Fruit fly (Drosophila melanogaster) whole organism, embryonic: Measurements from ENCODE around the gene UbcE2M.
A peak's percentile ranks its signal among the peaks of the same experiment; 100 is the strongest.

Experiments used
- Ada2b ChIP-seq: fragments of 200-800 bp; sonication (Bioruptor generic); IDR thresholded peaks from 2 replicates; pipeline ENCODE4 v1.3.6; 2022; ENCODE audit warnings: missing biosample characterization, missing genetic modification characterization
- Bteb2 ChIP-seq: fragments of 200-800 bp; sonication (Bioruptor generic); optimal IDR thresholded peaks from 2 replicates; lab custom pipeline; 2016; ENCODE audit warnings: missing biosample characterization, missing genetic modification characterization
- CG10565 ChIP-seq: fragments of 200-800 bp; sonication (Bioruptor generic); optimal IDR thresholded peaks from 3 replicates; lab custom pipeline; 2016; ENCODE audit warnings: missing biosample characterization, mild to moderate bottlenecking, missing genetic modification characterization
- CG12104 ChIP-seq: fragments of 200-800 bp; sonication (Bioruptor generic); optimal IDR thresholded peaks from 3 replicates; lab custom pipeline; 2016; ENCODE audit warnings: missing biosample characterization, missing genetic modification characterization
- CG1233 ChIP-seq: fragments of 200-800 bp; sonication (Bioruptor generic); optimal IDR thresholded peaks from 4 replicates; lab custom pipeline; 2018; ENCODE audit warnings: missing biosample characterization, mild to moderate bottlenecking, missing genetic modification characterization
- CG15011 ChIP-seq: fragments of 200-800 bp; sonication (Bioruptor generic); optimal IDR thresholded peaks from 3 replicates; lab custom pipeline; 2018; ENCODE audit warnings: missing biosample characterization, mild to moderate bottlenecking, missing genetic modification characterization
- CG1603 ChIP-seq: fragments of 200-800 bp; sonication (Bioruptor generic); optimal IDR thresholded peaks from 2 replicates; lab custom pipeline; 2019; ENCODE audit warnings: missing biosample characterization, mild to moderate bottlenecking, missing genetic modification characterization, moderate library complexity
- CG17568 ChIP-seq: fragments of 200-800 bp; sonication (Bioruptor generic); optimal IDR thresholded peaks from 2 replicates; lab custom pipeline; 2018; ENCODE audit warnings: missing biosample characterization, mild to moderate bottlenecking, missing genetic modification characterization, moderate library complexity
- CG2116 ChIP-seq: fragments of 200-800 bp; sonication (Bioruptor generic); optimal IDR thresholded peaks from 3 replicates; lab custom pipeline; 2018; ENCODE audit warnings: missing biosample characterization, mild to moderate bottlenecking, missing genetic modification characterization
- CG2129 ChIP-seq: fragments of 200-800 bp; sonication (Bioruptor generic); IDR thresholded peaks from 2 replicates; pipeline ENCODE4 v1.3.6; 2022; ENCODE audit warnings: missing biosample characterization, missing genetic modification characterization; ENCODE audit not compliant: partially characterized antibody
- CG2875 ChIP-seq: fragments of 200-800 bp; sonication (Bioruptor generic); optimal IDR thresholded peaks from 2 replicates; lab custom pipeline; 2017; ENCODE audit warnings: missing biosample characterization, mild to moderate bottlenecking, missing genetic modification characterization, missing genetic modification reagents
- CG31441 ChIP-seq: fragments of 200-800 bp; sonication (Bioruptor generic); IDR thresholded peaks from 2 replicates; pipeline ENCODE4 v1.3.6; 2022; ENCODE audit warnings: missing biosample characterization, missing genetic modification characterization
- CG32532 ChIP-seq: fragments of 200-800 bp; sonication (Bioruptor generic); IDR thresholded peaks from 2 replicates; pipeline ENCODE4 v1.3.6; 2022; ENCODE audit warnings: missing biosample characterization, missing genetic modification characterization
- CG3838 ChIP-seq: fragments of 200-800 bp; sonication (Bioruptor generic); optimal IDR thresholded peaks from 3 replicates; lab custom pipeline; 2016; ENCODE audit warnings: missing biosample characterization, missing genetic modification characterization
- CG4424 ChIP-seq: fragments of 200-800 bp; sonication (Bioruptor generic); optimal IDR thresholded peaks from 3 replicates; lab custom pipeline; 2016; ENCODE audit warnings: missing biosample characterization, missing genetic modification characterization
- CG6683 ChIP-seq: fragments of 200-800 bp; sonication (Bioruptor generic); optimal IDR thresholded peaks from 2 replicates; lab custom pipeline; 2017; ENCODE audit warnings: missing biosample characterization, mild to moderate bottlenecking, missing genetic modification characterization, missing genetic modification reagents
- CG6689 ChIP-seq: fragments of 200-800 bp; sonication (Bioruptor generic); IDR thresholded peaks from 2 replicates; pipeline ENCODE4 v1.3.6; 2022; ENCODE audit warnings: missing biosample characterization, missing genetic modification characterization
- CG8765 ChIP-seq: fragments of 200-800 bp; sonication (Bioruptor generic); IDR thresholded peaks from 2 replicates; pipeline ENCODE4 v1.3.6; 2022; ENCODE audit warnings: missing biosample characterization, missing genetic modification characterization
- Chrac-16 ChIP-seq: fragments of 200-800 bp; sonication (Bioruptor generic); optimal IDR thresholded peaks from 3 replicates; lab custom pipeline; 2016; ENCODE audit warnings: missing biosample characterization, missing genetic modification characterization
- CrebB ChIP-seq: fragments of 200-800 bp; sonication (Bioruptor generic); optimal IDR thresholded peaks from 3 replicates; lab custom pipeline; 2018; ENCODE audit warnings: missing biosample characterization, mild to moderate bottlenecking, missing genetic modification characterization
- Fer3 ChIP-seq: fragments of 200-800 bp; sonication (Bioruptor generic); optimal IDR thresholded peaks from 2 replicates; lab custom pipeline; 2018; ENCODE audit warnings: missing biosample characterization, mild to moderate bottlenecking, missing genetic modification characterization, moderate library complexity
- Lhr ChIP-seq: fragments of 200-800 bp; sonication (Bioruptor generic); optimal IDR thresholded peaks from 3 replicates; lab custom pipeline; 2017; ENCODE audit warnings: mild to moderate bottlenecking, missing biosample characterization, missing genetic modification reagents, missing genetic modification characterization
- Nf-YB ChIP-seq: fragments of 200-800 bp; sonication (Bioruptor generic); optimal IDR thresholded peaks from 3 replicates; lab custom pipeline; 2019; ENCODE audit warnings: missing biosample characterization, mild to moderate bottlenecking, missing genetic modification characterization, moderate library complexity
- Oli ChIP-seq: fragments of 200-800 bp; sonication (Bioruptor generic); optimal IDR thresholded peaks from 2 replicates; lab custom pipeline; 2018; ENCODE audit warnings: missing biosample characterization, mild to moderate bottlenecking, missing genetic modification characterization, moderate library complexity
- Optix ChIP-seq: fragments of 200-800 bp; sonication (Bioruptor generic); IDR thresholded peaks from 3 replicates; pipeline ENCODE4 v1.3.6; 2022; ENCODE audit warnings: missing biosample characterization, missing genetic modification characterization
- Ssrp ChIP-seq: fragments of 200-800 bp; sonication (Bioruptor generic); optimal IDR thresholded peaks from 2 replicates; lab custom pipeline; 2018; ENCODE audit warnings: missing biosample characterization, mild to moderate bottlenecking, missing genetic modification characterization, moderate library complexity
- YL-1 ChIP-seq: fragments of 200-800 bp; sonication (Bioruptor generic); optimal IDR thresholded peaks from 3 replicates; lab custom pipeline; 2017; ENCODE audit warnings: missing biosample characterization, mild to moderate bottlenecking, missing genetic modification characterization
- aop ChIP-seq: fragments of 200-800 bp; sonication (Bioruptor generic); IDR thresholded peaks from 2 replicates; pipeline ENCODE4 v1.3.6; 2022; ENCODE audit warnings: missing biosample characterization, missing genetic modification characterization
- bigmax ChIP-seq: fragments of 200-800 bp; sonication (Bioruptor generic); optimal IDR thresholded peaks from 2 replicates; lab custom pipeline; 2018; ENCODE audit warnings: missing biosample characterization, mild to moderate bottlenecking, missing genetic modification characterization
- crp ChIP-seq, 2 experiments: fragments of 200-800 bp; sonication (Bioruptor generic); optimal IDR thresholded peaks; 2 replicates in 1 of 2; 3 replicates in 1 of 2; lab custom pipeline; 2017; ENCODE audit warnings: missing biosample characterization in 2 of 2, missing genetic modification characterization in 2 of 2, mild to moderate bottlenecking in 1 of 2, moderate library complexity in 1 of 2
- eve ChIP-seq, 2 experiments: fragments of >200 bp; optimal IDR thresholded peaks; 2 replicates each; lab custom pipeline; 2017; ENCODE audit warnings: missing biosample characterization in 2 of 2, missing genetic modification characterization in 2 of 2
- fru ChIP-seq: fragments of >200 bp; optimal IDR thresholded peaks from 2 replicates; lab custom pipeline; 2017
- nmo ChIP-seq: fragments of 200-800 bp; sonication (Bioruptor generic); optimal IDR thresholded peaks from 2 replicates; lab custom pipeline; 2018; ENCODE audit warnings: missing biosample characterization, mild to moderate bottlenecking, missing genetic modification characterization, moderate library complexity
- onecut ChIP-seq: fragments of 200-800 bp; sonication (Bioruptor generic); IDR thresholded peaks from 2 replicates; pipeline ENCODE4 v1.3.6; 2022; ENCODE audit warnings: missing biosample characterization, missing genetic modification characterization
- pb ChIP-seq: fragments of 200-800 bp; sonication (Bioruptor generic); optimal IDR thresholded peaks from 3 replicates; lab custom pipeline; 2016; ENCODE audit warnings: missing biosample characterization, missing genetic modification characterization
- prd ChIP-seq, 3 experiments: fragments of >200 bp in 2 of 3; fragments of 200-800 bp in 1 of 3; sonication (Bioruptor generic) in 1 of 3; optimal IDR thresholded peaks in 2 of 3; IDR thresholded peaks in 1 of 3; 2 replicates in 2 of 3; 3 replicates in 1 of 3; pipeline versions ENCODE4 v1.3.6 to Lab custom; 2017 to 2022; ENCODE audit warnings: missing biosample characterization in 1 of 3, missing genetic modification characterization in 1 of 3
- pros ChIP-seq: fragments of 200-800 bp; sonication (Bioruptor generic); optimal IDR thresholded peaks from 3 replicates; lab custom pipeline; 2019; ENCODE audit warnings: missing biosample characterization, mild to moderate bottlenecking, missing genetic modification characterization, moderate library complexity
- pum ChIP-seq: fragments of 200-800 bp; sonication (Bioruptor generic); optimal IDR thresholded peaks from 2 replicates; lab custom pipeline; 2016; ENCODE audit warnings: missing biosample characterization, missing genetic modification characterization
- row ChIP-seq: fragments of 200-800 bp; sonication (Bioruptor generic); IDR thresholded peaks from 3 replicates; pipeline ENCODE4 v1.3.6; 2022; ENCODE audit warnings: missing biosample characterization, missing genetic modification characterization
- run ChIP-seq: fragments of 200-800 bp; sonication (Bioruptor generic); optimal IDR thresholded peaks from 3 replicates; lab custom pipeline; 2018; ENCODE audit warnings: missing biosample characterization, mild to moderate bottlenecking, missing genetic modification characterization
- seq ChIP-seq: fragments of 200-800 bp; sonication (Bioruptor generic); IDR thresholded peaks from 2 replicates; pipeline ENCODE4 v1.3.6; 2022; ENCODE audit warnings: missing biosample characterization, missing genetic modification characterization
- sim ChIP-seq: fragments of 200-800 bp; sonication (Bioruptor generic); IDR thresholded peaks from 2 replicates; pipeline ENCODE4 v1.3.6; 2022; ENCODE audit warnings: missing biosample characterization, missing genetic modification characterization
- sima ChIP-seq: fragments of 200-800 bp; sonication (Bioruptor generic); optimal IDR thresholded peaks from 2 replicates; lab custom pipeline; 2016; ENCODE audit warnings: missing biosample characterization, missing genetic modification characterization
- slou ChIP-seq: fragments of 200-800 bp; sonication (Bioruptor generic); optimal IDR thresholded peaks from 3 replicates; lab custom pipeline; 2016; ENCODE audit warnings: missing biosample characterization, missing genetic modification characterization
- usp ChIP-seq: fragments of >200 bp; optimal IDR thresholded peaks from 2 replicates; lab custom pipeline; 2017; ENCODE audit warnings: missing biosample characterization, missing genetic modification characterization
- z ChIP-seq: fragments of 200-800 bp; sonication (Bioruptor generic); IDR thresholded peaks from 3 replicates; pipeline ENCODE4 v1.3.6; 2022; ENCODE audit warnings: missing biosample characterization, missing genetic modification characterization
- zf30C ChIP-seq: fragments of 200-800 bp; sonication (Bioruptor generic); optimal IDR thresholded peaks from 3 replicates; lab custom pipeline; 2018; ENCODE audit warnings: missing biosample characterization, mild to moderate bottlenecking, missing genetic modification characterization

UbcE2M gene

dm6 chr3L:8187397-8187811 lies 10.4 kb downstream of the UbcE2M start (continued):
- TF ChIP-seq zf30C (GFP tag; lab: Kevin White, UChicago) (no peak), Optix (0 out of 3 replicates have a peak, but pooled peaks have one; percentile 32), CG32532 (GFP tag; lab: Robert Waterston, UW) (peak; percentile 42; the same call in 1 of the 2 replicates), Fer3 (tag; lab: Kevin White, UChicago) (no peak), usp (GFP tag; lab: Kevin White, UChicago) (no peak), run (tag; lab: Kevin White, UChicago) (no peak), CG3838 (GFP tag; lab: Kevin White, UChicago) (no peak), CrebB (no peak), row (peak; percentile 34; the same call in 2 of the 3 replicates)

DNA sequence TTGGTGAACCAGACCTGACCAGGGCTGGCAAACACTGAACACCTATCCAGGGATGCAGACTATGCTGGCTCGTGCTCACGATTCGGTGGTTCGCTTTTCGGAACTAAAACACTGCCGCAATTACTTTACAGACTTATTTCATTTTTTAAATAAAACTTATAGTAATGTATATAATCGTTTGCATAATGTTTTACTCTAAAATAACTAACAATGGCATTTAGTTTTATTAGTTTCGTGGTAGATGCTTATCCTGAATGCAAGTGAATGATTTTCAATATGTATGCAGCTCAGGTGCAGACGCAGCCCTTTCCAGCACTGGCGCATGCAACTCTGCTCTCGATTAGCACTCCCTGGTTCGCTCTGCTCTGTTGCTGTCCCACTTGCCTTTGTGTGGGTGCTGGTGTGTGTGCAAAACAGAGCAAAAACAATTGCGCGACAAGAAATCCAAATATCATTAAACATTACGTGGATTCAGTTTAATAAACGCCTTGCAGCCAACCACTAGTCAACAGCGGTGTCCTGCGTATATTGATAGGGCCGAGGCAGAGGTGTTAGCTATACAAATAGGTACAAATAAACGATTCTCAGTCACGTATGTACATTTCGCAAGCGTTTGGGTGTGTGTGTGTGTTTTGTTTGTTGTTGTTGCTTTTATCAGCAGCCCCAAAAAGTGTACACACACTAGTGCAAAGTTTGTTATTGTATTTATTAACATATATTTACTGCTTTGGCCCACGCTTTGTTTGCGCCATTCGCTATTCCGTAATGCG lies 11.0 kb downstream of the UbcE2M start, which contains the start of the genes ERR and Atg18a:
TSS of gene ERR (minus strand) at position 45 of the 770 bp plus-strand sequence.
TSS of gene Atg18a (plus strand) at position 231 of the 770 bp plus-strand sequence.
- no peak for TF ChIP-seq CG17568 (GFP tag; lab: Kevin White, UChicago)
- TF ChIP-seq CG1603: peak; percentile 72
- TF ChIP-seq CG12104 (GFP tag; lab: Kevin White, UChicago): peak; percentile 58
- TF ChIP-seq CG4424 (GFP tag; lab: Kevin White, UChicago): peak; percentile 79
- TF ChIP-seq pum (GFP tag; lab: Kevin White, UChicago): peak; percentile 83
- peak; percentile 82 for TF ChIP-seq Lhr (GFP tag; lab: Kevin White, UChicago)
- no peak for TF ChIP-seq fru (lab: Kevin White, UChicago)
- peak; percentile 35 for TF ChIP-seq CG6683 (GFP tag; lab: Kevin White, UChicago)
- TF ChIP-seq onecut: peak; percentile 36
- peak; percentile 87 for TF ChIP-seq slou (GFP tag; lab: Kevin White, UChicago)
- no peak for TF ChIP-seq sim (GFP tag; lab: Robert Waterston, UW)
- peak; percentile 65 for TF ChIP-seq pb
- TF ChIP-seq CG2875 (GFP tag; lab: Kevin White, UChicago): peak; percentile 17
- no peak for TF ChIP-seq run (tag; lab: Kevin White, UChicago)
- TF ChIP-seq z: no peak
- TF ChIP-seq Bteb2: peak; percentile 75
- TF ChIP-seq pros (GFP tag; lab: Kevin White, UChicago): no peak
- TF ChIP-seq CG6689 (GFP tag; lab: Robert Waterston, UW): peak; percentile 86
- peak; percentile 56 for TF ChIP-seq CG15011
- no peak for TF ChIP-seq CG10565 (GFP tag; lab: Kevin White, UChicago)
- TF ChIP-seq CG2116 (GFP tag; lab: Kevin White, UChicago): peak; percentile 99
- peak; percentile 61; the same call in 2 of the 3 replicates for TF ChIP-seq Optix
- peak; percentile 77 for TF ChIP-seq seq (GFP tag; lab: Robert Waterston, UW)
- peak; percentile 77 for TF ChIP-seq CG1233 (GFP tag; lab: Kevin White, UChicago)
- no peak for TF ChIP-seq prd (optimal IDR thresholded peaks at IDR 0.05; lab: Kevin White, UChicago)
- peak; percentile 93 for TF ChIP-seq prd (GFP tag; IDR thresholded peaks at IDR 0.05; lab: Robert Waterston, UW)
- TF ChIP-seq eve (GFP tag; optimal IDR thresholded peaks at IDR 0.05; lab: Kevin White, UChicago): no peak
- TF ChIP-seq CG8765 (GFP tag; lab: Robert Waterston, UW): peak; percentile 69
- TF ChIP-seq crp (GFP tag; optimal IDR thresholded peaks at IDR 0.05; lab: Kevin White, UChicago): peak in 1 of 2 experiments; percentile 63
- TF ChIP-seq Ada2b (GFP tag; lab: Robert Waterston, UW): peak; percentile 78
- peak; percentile 83; the same call in 1 of the 2 replicates for TF ChIP-seq CG31441 (GFP tag; lab: Robert Waterston, UW)
- TF ChIP-seq Oli (tag; lab: Kevin White, UChicago): peak; percentile 80
- TF ChIP-seq YL-1 (GFP tag; lab: Kevin White, UChicago): peak; percentile 74
- peak; percentile 82 for TF ChIP-seq Chrac-16 (GFP tag; lab: Kevin White, UChicago)
- peak; percentile 88 for TF ChIP-seq Ssrp
- no peak for TF ChIP-seq aop (GFP tag; lab: Robert Waterston, UW)
- TF ChIP-seq Nf-YB: peak; percentile 33
- TF ChIP-seq bigmax (GFP tag; lab: Kevin White, UChicago): no peak
- TF ChIP-seq CG2129 (GFP tag; lab: Robert Waterston, UW): 0 out of 2 replicates have a peak, but pooled peaks have one; percentile 13
- TF ChIP-seq nmo (GFP tag; lab: Kevin White, UChicago): peak; percentile 92
- no peak for TF ChIP-seq sima (GFP tag; lab: Kevin White, UChicago)
